Worm (Caenorhabditis elegans) whole organism, young adult: Measurements from ENCODE around the gene Y37E11AL.3.

Experiments used
- F37B4.10 ChIP-seq: fragments of 200-800 bp; sonication (Bioruptor generic); IDR thresholded peaks from 2 replicates; pipeline ENCODE4 v1.3.6; 2022; ENCODE audit warnings: missing genetic modification characterization, missing compliant biosample characterization
- ceh-91 ChIP-seq: fragments of 200-800 bp; sonication (Bioruptor generic); IDR thresholded peaks from 2 replicates; pipeline ENCODE4 v1.3.6; 2022; ENCODE audit warnings: missing genetic modification reagents, missing genetic modification characterization, missing compliant biosample characterization

DNA sequence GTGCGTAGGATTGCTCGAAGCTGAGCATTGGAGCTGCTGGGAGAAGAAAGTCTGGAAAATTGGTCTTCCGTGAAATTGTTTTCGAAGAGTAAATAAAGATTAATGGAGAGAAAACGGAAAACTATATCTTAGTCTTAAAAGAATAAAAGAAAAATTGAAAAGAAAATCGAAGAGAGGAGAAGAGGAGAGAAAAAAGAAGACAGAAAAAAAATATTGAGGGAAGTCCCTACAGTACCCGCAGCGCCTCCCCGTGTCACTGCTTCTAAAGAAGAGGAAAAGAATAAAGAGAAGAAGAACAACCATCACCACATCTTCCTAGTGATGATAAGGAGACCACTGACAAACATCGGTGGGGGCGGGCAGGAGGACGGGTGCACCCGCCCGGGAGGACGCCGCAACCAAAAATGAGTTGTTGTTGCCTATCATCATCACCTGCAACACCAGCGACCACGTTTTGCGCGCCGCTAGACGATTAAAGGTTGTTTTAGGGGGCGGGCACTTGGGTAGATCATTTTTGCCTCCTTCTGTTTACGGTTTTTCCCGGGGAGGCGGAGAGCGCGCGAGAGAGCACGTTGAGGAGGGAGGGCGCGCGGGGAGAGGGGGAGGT is 46.0 kb upstream of the Y37E11AL.3 start, which contains the start of gene CC8.2:
- TF ChIP-seq F37B4.10 (GFP tag; lab: Robert Waterston, UW) (no peak), ceh-91 (GFP tag; lab: Robert Waterston, UW) (peak; percentile 60)
